Fruit fly (Drosophila melanogaster): ENCODE measurements around the gene CG2278.

CG2278 gene

DNA sequence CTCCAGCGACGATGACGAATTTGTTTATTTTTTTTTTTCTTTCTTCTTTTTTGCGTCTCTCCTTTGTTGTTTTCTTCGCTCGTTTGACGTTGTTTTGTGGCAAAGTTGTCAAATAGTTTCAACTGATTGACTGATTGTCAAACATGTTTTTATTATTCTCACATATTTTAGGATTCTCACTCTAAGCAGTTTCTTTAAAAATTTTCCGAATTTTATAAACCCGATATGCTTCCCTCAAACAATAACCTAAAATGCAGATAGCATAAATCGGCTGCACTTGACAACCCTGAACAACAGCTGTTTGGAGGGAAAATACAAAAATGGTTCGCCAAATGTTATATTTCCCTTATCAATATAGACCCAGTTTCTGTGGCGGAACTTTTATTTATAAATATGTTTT is 26.5 kb downstream of the CG2278 start, which contains the start of gene CG17982 (continued):
- no peak for TF ChIP-seq CG9139 (GFP tag; optimal IDR thresholded peaks at IDR 0.05)
- TF ChIP-seq fd85E (GFP tag; optimal IDR thresholded peaks at IDR 0.05): peak; percentile 68
- TF ChIP-seq CG11902 (GFP tag; optimal IDR thresholded peaks at IDR 0.05): peak; percentile 72
- TF ChIP-seq Sox15 (GFP tag; optimal IDR thresholded peaks at IDR 0.05): peak; percentile 77
- peak; percentile 84 for TF ChIP-seq CG32006 (GFP tag; optimal IDR thresholded peaks at IDR 0.05)
- TF ChIP-seq CG34406 (GFP tag; optimal IDR thresholded peaks at IDR 0.05): peak; percentile 91
- peak; percentile 82 for TF ChIP-seq CG1621 (tag; optimal IDR thresholded peaks at IDR 0.05)
- peak; percentile 85 for TF ChIP-seq dsx (GFP tag; optimal IDR thresholded peaks at IDR 0.05; ENCODE audit: poor library complexity, severe bottlenecking)
- TF ChIP-seq svp (GFP tag): no peak
- peak; percentile 91 for TF ChIP-seq CG10669 (GFP tag; optimal IDR thresholded peaks at IDR 0.05)
- peak; percentile 94 for TF ChIP-seq CG3919 (GFP tag; optimal IDR thresholded peaks at IDR 0.05)
- peak; percentile 74 for TF ChIP-seq fd59A (GFP tag; optimal IDR thresholded peaks at IDR 0.05)
- no peak for TF ChIP-seq Smox (GFP tag; optimal IDR thresholded peaks at IDR 0.05)
- TF ChIP-seq CG8119 (GFP tag; IDR thresholded peaks at IDR 0.05): peak; percentile 85
- TF ChIP-seq esn (GFP tag; optimal IDR thresholded peaks at IDR 0.05): peak; percentile 96
- TF ChIP-seq Ets21C (GFP tag; optimal IDR thresholded peaks at IDR 0.05): peak; percentile 89
- no peak for TF ChIP-seq Blimp-1 (GFP tag; optimal IDR thresholded peaks at IDR 0.05)
- peak; percentile 76 for TF ChIP-seq CG6854 (GFP tag; optimal IDR thresholded peaks at IDR 0.05)
- TF ChIP-seq dac (GFP tag; optimal IDR thresholded peaks at IDR 0.05): peak; percentile 80
- TF ChIP-seq CG11294 (GFP tag; IDR thresholded peaks at IDR 0.05): peak; percentile 69
- peak; percentile 95 for TF ChIP-seq Met (GFP tag; optimal IDR thresholded peaks at IDR 0.05)
- peak in 1 of 2 experiments; percentile 88 for TF ChIP-seq ss (GFP tag; optimal IDR thresholded peaks at IDR 0.05)
- peak; percentile 92 for TF ChIP-seq Hr4 (GFP tag; optimal IDR thresholded peaks at IDR 0.05)

DNA sequence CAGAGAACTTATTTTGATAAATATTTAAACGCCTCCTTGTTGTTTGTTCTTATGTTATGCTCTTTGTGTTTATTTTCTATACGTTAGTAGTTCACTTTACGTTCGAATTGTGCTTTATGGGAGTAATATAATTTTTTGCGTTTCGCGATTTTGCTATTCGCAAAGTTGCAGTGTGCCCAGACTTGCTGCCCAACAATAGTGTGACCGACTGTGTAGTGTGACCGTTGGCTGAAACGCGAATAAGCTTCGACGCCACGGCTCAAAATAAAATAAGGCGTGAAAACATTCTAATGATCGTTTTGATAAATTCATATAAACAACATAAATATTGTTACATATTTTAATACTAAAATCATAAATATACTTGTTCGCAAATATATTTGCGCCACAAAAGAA is 28.0 kb downstream of the CG2278 start, which contains the start of gene Smox:
Gene Smox, minus strand, starts transcription at position 213 of the 396 bp plus-strand sequence.
- TF ChIP-seq CG6163 (GFP tag; IDR thresholded peaks at IDR 0.05): no peak
- peak; percentile 50 for TF ChIP-seq Eip78C (GFP tag)
- TF ChIP-seq Sox14 (GFP tag; optimal IDR thresholded peaks at IDR 0.05): peak; percentile 18

DNA sequence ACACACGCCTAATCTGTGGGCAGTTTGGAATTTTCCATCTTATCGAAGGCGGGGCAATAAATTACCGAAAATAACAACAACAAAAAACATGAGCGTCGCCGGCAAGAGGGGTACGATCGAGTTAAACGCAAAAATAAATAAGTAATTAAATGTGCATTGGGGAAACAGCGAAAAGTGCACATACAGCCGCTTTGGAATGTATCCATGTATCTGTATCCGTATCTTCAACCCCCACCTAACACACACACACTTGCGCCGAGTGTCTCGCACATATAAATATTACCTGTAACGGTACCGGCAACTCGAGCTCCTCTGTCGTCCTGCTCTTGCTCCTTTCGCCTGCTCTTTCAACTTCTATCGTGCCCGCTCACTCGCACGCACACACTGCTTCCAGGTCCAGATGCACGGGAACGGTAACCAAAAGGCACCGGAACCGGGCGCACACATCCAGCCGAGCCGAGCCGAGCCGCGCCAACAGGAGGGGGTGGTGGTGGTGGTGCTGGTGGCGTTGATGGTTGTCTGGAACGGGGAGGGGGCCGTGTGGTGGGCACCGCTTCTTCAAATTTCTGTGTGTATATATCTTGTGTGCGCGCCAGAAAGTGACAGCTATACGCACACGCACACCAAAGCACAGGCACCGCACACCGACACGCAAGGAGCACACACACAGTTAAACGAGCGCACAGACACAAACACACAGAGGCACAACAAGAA is 28.6 kb downstream of the CG2278 start:
- TF ChIP-seq Eip75B (GFP tag; optimal IDR thresholded peaks at IDR 0.05) (peak; percentile 38), CG6163 (GFP tag; IDR thresholded peaks at IDR 0.05) (peak; percentile 57; the same call in 1 of the 3 replicates), achi (GFP tag; optimal IDR thresholded peaks at IDR 0.05) (no peak), CG8632 (GFP tag; optimal IDR thresholded peaks at IDR 0.05) (peak; percentile 17), topi (GFP tag; optimal IDR thresholded peaks at IDR 0.05) (peak; percentile 30), CG3919 (GFP tag; optimal IDR thresholded peaks at IDR 0.05) (peak; percentile 17), CG1621 (tag; optimal IDR thresholded peaks at IDR 0.05) (peak; percentile 85), Eip78C (GFP tag) (peak; percentile 68), eg (GFP tag; IDR thresholded peaks at IDR 0.05) (peak; percentile 57), salr (GFP tag; optimal IDR thresholded peaks at IDR 0.05) (peak in 1 of 2 experiments; percentile 9), net (GFP tag; optimal IDR thresholded peaks at IDR 0.05) (peak; percentile 47), esn (GFP tag; optimal IDR thresholded peaks at IDR 0.05) (peak; percentile 47), CG6808 (GFP tag; optimal IDR thresholded peaks at IDR 0.05) (peak; percentile 47), CG8319 (GFP tag; optimal IDR thresholded peaks at IDR 0.05) (no peak), CG8119 (GFP tag; IDR thresholded peaks at IDR 0.05) (0 out of 3 replicates have a peak, but pooled peaks have one; percentile 41), Lpt (GFP tag; optimal IDR thresholded peaks at IDR 0.05) (no peak), ss (GFP tag; optimal IDR thresholded peaks at IDR 0.05) (peak; percentile 52 to 70), pdm3 (GFP tag; optimal IDR thresholded peaks at IDR 0.05) (peak; percentile 8), CG6792 (GFP tag; optimal IDR thresholded peaks at IDR 0.05) (peak; percentile 20), Ets96B (tag; optimal IDR thresholded peaks at IDR 0.05) (peak; percentile 28), CG3032 (tag; optimal IDR thresholded peaks at IDR 0.05) (peak; percentile 3), CG34406 (GFP tag; optimal IDR thresholded peaks at IDR 0.05) (peak; percentile 6), CG6854 (GFP tag; optimal IDR thresholded peaks at IDR 0.05) (peak; percentile 38), CG7368 (GFP tag; optimal IDR thresholded peaks at IDR 0.05) (peak; percentile 19), Eip93F (GFP tag; optimal IDR thresholded peaks at IDR 0.05) (peak; percentile 0), vri (GFP tag; optimal IDR thresholded peaks at IDR 0.05) (peak; percentile 54), CG16779 (tag; optimal IDR thresholded peaks at IDR 0.05) (no peak), CG11762 (GFP tag; optimal IDR thresholded peaks at IDR 0.05; ENCODE audit: insufficient read depth) (no peak), CG32006 (GFP tag; optimal IDR thresholded peaks at IDR 0.05) (peak; percentile 12), cyc (GFP tag; optimal IDR thresholded peaks at IDR 0.05) (no peak)
